Worm (Caenorhabditis elegans) whole organism, early embryonic: Measurements from ENCODE around the gene mxl-3.

Experiments
- F13C5.2 ChIP-seq: sonication (generic microtip); optimal IDR thresholded peaks from 2 replicates; lab custom pipeline; 2017; ENCODE audit warnings: mild to moderate bottlenecking, missing genetic modification characterization, inconsistent platforms, missing compliant biosample characterization
- aly-1 ChIP-seq: sonication (generic microtip); optimal IDR thresholded peaks from 2 replicates; lab custom pipeline; 2016; ENCODE audit warnings: missing genetic modification characterization, missing compliant biosample characterization
- ama-1 ChIP-seq: fragments of 150-350 bp; optimal IDR thresholded peaks from 2 replicates; lab custom pipeline; 2014
- flt-1 ChIP-seq: fragments of 200-800 bp; sonication (Bioruptor generic); IDR thresholded peaks from 2 replicates; pipeline ENCODE4 v1.3.6; 2022; ENCODE audit warnings: missing genetic modification characterization, missing compliant biosample characterization
- hmg-4 ChIP-seq: fragments of 200-800 bp; sonication (Bioruptor generic); optimal IDR thresholded peaks from 2 replicates; lab custom pipeline; 2018; ENCODE audit warnings: mild to moderate bottlenecking, missing genetic modification characterization, missing compliant biosample characterization
- scrt-1 ChIP-seq: fragments of 200-800 bp; sonication (Bioruptor generic); IDR thresholded peaks from 2 replicates; pipeline ENCODE4 v1.3.6; 2022; ENCODE audit warnings: missing genetic modification characterization, missing compliant biosample characterization
- sea-1 ChIP-seq: fragments of 200-800 bp; sonication (Bioruptor generic); conservative IDR thresholded peaks from 2 replicates; pipeline ENCODE4 v1.3.6; 2022; ENCODE audit warnings: missing genetic modification characterization, missing compliant biosample characterization

ce11 chrX:13317532-13317931, 33.1 kb downstream of the mxl-3 start:
- TF ChIP-seq sea-1 (GFP tag; lab: Robert Waterston, UW) = no peak
- TF ChIP-seq flt-1 (GFP tag; lab: Robert Waterston, UW) = no peak
- TF ChIP-seq F13C5.2 (tag; lab: Kevin White, UChicago) = no peak
- TF ChIP-seq scrt-1 = no peak
- no peak for TF ChIP-seq ama-1 (lab: Kevin White, UChicago)
- no peak for TF ChIP-seq aly-1 (tag; lab: Kevin White, UChicago)
- no peak for TF ChIP-seq hmg-4
